Fruit fly (Drosophila melanogaster): ENCODE measurements around the gene nrv1.

Gene nrv1

dm6 chr2L:6787973-6788368 is 1.3 kb upstream of the nrv1 start (continued):
- TF ChIP-seq Mrtf (GFP tag; IDR thresholded peaks at IDR 0.05) (0 out of 3 replicates have a peak, but pooled peaks have one; percentile 36), CG12071 (GFP tag; optimal IDR thresholded peaks at IDR 0.05) (peak; percentile 32), Ravus (GFP tag; IDR thresholded peaks at IDR 0.05) (no peak), dati (GFP tag; IDR thresholded peaks at IDR 0.05) (peak; percentile 62), chinmo (GFP tag; IDR thresholded peaks at IDR 0.05; ENCODE audit: partially characterized antibody) (no peak), ase (GFP tag; IDR thresholded peaks at IDR 0.05) (0 out of 3 replicates have a peak, but pooled peaks have one; percentile 50), CG17568 (GFP tag; optimal IDR thresholded peaks at IDR 0.05) (peak; percentile 39), Oaz (GFP tag; IDR thresholded peaks at IDR 0.05) (peak; percentile 29; the same call in 1 of the 2 replicates), CG12219 (GFP tag; optimal IDR thresholded peaks at IDR 0.05) (peak; percentile 38), CG6765 (GFP tag; optimal IDR thresholded peaks at IDR 0.05) (no peak), CG7372 (GFP tag; IDR thresholded peaks at IDR 0.05) (no peak), ind (GFP tag; optimal IDR thresholded peaks at IDR 0.05) (peak; percentile 52), jumu (GFP tag; optimal IDR thresholded peaks at IDR 0.05) (no peak), CG13296 (GFP tag; optimal IDR thresholded peaks at IDR 0.05) (no peak), CG31365 (tag; optimal IDR thresholded peaks at IDR 0.05) (no peak), jing (GFP tag; optimal IDR thresholded peaks at IDR 0.05) (peak; percentile 45), gem (tag; optimal IDR thresholded peaks at IDR 0.05) (peak; percentile 81), CG14014 (GFP tag; IDR thresholded peaks at IDR 0.05) (peak; percentile 67), CG9437 (GFP tag; optimal IDR thresholded peaks at IDR 0.05) (peak; percentile 20), fu2 (GFP tag; optimal IDR thresholded peaks at IDR 0.05) (peak; percentile 50), trem (tag; optimal IDR thresholded peaks at IDR 0.05) (peak; percentile 61), CG12155 (GFP tag; optimal IDR thresholded peaks at IDR 0.05) (peak; percentile 6), en (GFP tag; optimal IDR thresholded peaks at IDR 0.05) (peak; percentile 43), zfh1 (GFP tag; IDR thresholded peaks at IDR 0.05) (peak; percentile 56; the same call in 2 of the 3 replicates), CG30431 (GFP tag; optimal IDR thresholded peaks at IDR 0.05) (peak; percentile 46)

dm6 chr2L:6787029-6787972 is 640 bp upstream of the nrv1 start:
- TF ChIP-seq kni (GFP tag; optimal IDR thresholded peaks at IDR 0.05): peak; percentile 92
- no peak for TF ChIP-seq usp (GFP tag; optimal IDR thresholded peaks at IDR 0.05)
- peak; percentile 93 for TF ChIP-seq CG11695 (GFP tag; IDR thresholded peaks at IDR 0.05)
- TF ChIP-seq Hr51 (GFP tag; optimal IDR thresholded peaks at IDR 0.05): peak; percentile 95 to 96
- TF ChIP-seq CG6689 (GFP tag; IDR thresholded peaks at IDR 0.05): peak; percentile 93
- TF ChIP-seq CG8478 (optimal IDR thresholded peaks at IDR 0.05): peak; percentile 21
- peak; percentile 85 for TF ChIP-seq Aef1 (GFP tag; IDR thresholded peaks at IDR 0.05)
- TF ChIP-seq cad (GFP tag; optimal IDR thresholded peaks at IDR 0.05): no peak
- TF ChIP-seq CG10267 (tag; optimal IDR thresholded peaks at IDR 0.05): peak; percentile 87
- TF ChIP-seq toy (GFP tag; IDR thresholded peaks at IDR 0.05): peak; percentile 9; the same call in 1 of the 2 replicates
- TF ChIP-seq HmgD (GFP tag; optimal IDR thresholded peaks at IDR 0.05): peak; percentile 91
- peak; percentile 82 for TF ChIP-seq fd64A (GFP tag; optimal IDR thresholded peaks at IDR 0.05)
- peak; percentile 75 for TF ChIP-seq Deaf1 (tag; optimal IDR thresholded peaks at IDR 0.05)
- TF ChIP-seq eve (GFP tag; optimal IDR thresholded peaks at IDR 0.05): peak in 1 of 2 experiments; percentile 100
- TF ChIP-seq dpn (GFP tag; optimal IDR thresholded peaks at IDR 0.05): peak; percentile 95 to 98
- TF ChIP-seq CG16813 (GFP tag; IDR thresholded peaks at IDR 0.05; ENCODE audit: partially characterized antibody): peak; percentile 63
- TF ChIP-seq HLH54F (GFP tag; optimal IDR thresholded peaks at IDR 0.05): peak; percentile 98
- TF ChIP-seq CG10462 (GFP tag; optimal IDR thresholded peaks at IDR 0.05): peak; percentile 93
- peak; percentile 96 for TF ChIP-seq cwo (GFP tag; optimal IDR thresholded peaks at IDR 0.05)
- TF ChIP-seq Dip2 (GFP tag; IDR thresholded peaks at IDR 0.05): peak; percentile 55; the same call in 1 of the 2 replicates
- TF ChIP-seq CG4328 (GFP tag; optimal IDR thresholded peaks at IDR 0.05): peak; percentile 95
- peak; percentile 97 for TF ChIP-seq CG2120 (GFP tag; optimal IDR thresholded peaks at IDR 0.05)
- TF ChIP-seq chif (GFP tag; optimal IDR thresholded peaks at IDR 0.05): peak; percentile 92 to 96
- peak; percentile 92 for TF ChIP-seq Hand (GFP tag; optimal IDR thresholded peaks at IDR 0.05)
- peak; percentile 97 for TF ChIP-seq Six4 (GFP tag; optimal IDR thresholded peaks at IDR 0.05)
